Fruit fly (Drosophila melanogaster) whole organism, adult: ENCODE results near the gene Hml.

Experiments used
- CG14711 ChIP-seq: fragments of 200-800 bp; sonication (Bioruptor generic); optimal IDR thresholded peaks from 2 replicates; lab custom pipeline; 2018; ENCODE audit warnings: missing biosample characterization, mild to moderate bottlenecking, missing genetic modification characterization, moderate library complexity
- CG1620 ChIP-seq: fragments of 200-800 bp; sonication (Bioruptor generic); optimal IDR thresholded peaks from 2 replicates; lab custom pipeline; 2016; ENCODE audit warnings: missing biosample characterization, missing genetic modification characterization
- CG33017 ChIP-seq: fragments of 200-800 bp; sonication (Bioruptor generic); optimal IDR thresholded peaks from 2 replicates; lab custom pipeline; 2018; ENCODE audit warnings: missing biosample characterization, mild to moderate bottlenecking, missing genetic modification characterization, moderate library complexity
- CG5204 ChIP-seq: fragments of 200-800 bp; sonication (Bioruptor generic); optimal IDR thresholded peaks from 2 replicates; lab custom pipeline; 2016; ENCODE audit warnings: missing biosample characterization, missing genetic modification characterization
- CG7045 ChIP-seq: fragments of 200-800 bp; sonication (Bioruptor generic); optimal IDR thresholded peaks from 2 replicates; lab custom pipeline; 2017; ENCODE audit warnings: missing biosample characterization, mild to moderate bottlenecking, missing genetic modification characterization
- CG7101 ChIP-seq: fragments of 200-800 bp; sonication (Bioruptor generic); optimal IDR thresholded peaks from 2 replicates; lab custom pipeline; 2018; ENCODE audit warnings: missing biosample characterization, mild to moderate bottlenecking, missing genetic modification characterization, moderate library complexity
- Mnt ChIP-seq: fragments of 200-800 bp; sonication (Bioruptor generic); optimal IDR thresholded peaks from 2 replicates; lab custom pipeline; 2016; ENCODE audit warnings: missing biosample characterization, mild to moderate bottlenecking, missing genetic modification characterization
- cnc ChIP-seq, 2 experiments: fragments of >200 bp; optimal IDR thresholded peaks; 2 replicates each; lab custom pipeline; 2017
- ovo ChIP-seq: fragments of 200-800 bp; sonication (Bioruptor generic); optimal IDR thresholded peaks from 2 replicates; lab custom pipeline; 2016; ENCODE audit warnings: missing biosample characterization, missing genetic modification characterization
- pad ChIP-seq: fragments of 200-800 bp; sonication (Bioruptor generic); optimal IDR thresholded peaks from 3 replicates; lab custom pipeline; 2017; ENCODE audit warnings: missing biosample characterization, missing genetic modification characterization, mild to moderate bottlenecking, moderate library complexity, missing genetic modification reagents
- tj ChIP-seq: fragments of 200-800 bp; sonication (Bioruptor generic); optimal IDR thresholded peaks from 3 replicates; lab custom pipeline; 2017; ENCODE audit warnings: missing biosample characterization, mild to moderate bottlenecking, missing genetic modification characterization, moderate library complexity

DNA sequence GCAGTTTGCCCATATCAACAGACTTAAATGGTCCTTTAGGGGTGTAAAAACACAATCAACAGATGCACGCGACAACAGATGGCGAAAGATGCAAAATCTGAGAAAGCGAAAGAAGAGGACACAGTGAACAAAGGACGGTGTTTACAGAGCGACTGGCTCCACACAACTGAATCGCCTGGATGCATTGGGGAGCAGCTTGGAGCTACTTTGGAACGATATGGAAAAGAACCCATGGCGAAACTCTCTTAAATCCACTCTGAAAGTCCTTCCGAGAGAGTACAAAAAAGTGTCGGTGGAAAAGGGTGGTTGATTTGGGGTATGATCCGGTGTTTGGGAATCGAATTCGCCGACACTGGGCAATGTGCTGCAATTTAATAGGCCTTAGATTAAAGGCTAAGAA lies 5.1 kb upstream of the Hml start:
- TF ChIP-seq tj (GFP tag; lab: Kevin White, UChicago) (no peak), pad (GFP tag; lab: Kevin White, UChicago) (no peak), CG7045 (GFP tag; lab: Kevin White, UChicago) (no peak), CG7101 (tag; lab: Kevin White, UChicago) (no peak), Mnt (no peak), CG5204 (GFP tag; lab: Kevin White, UChicago) (no peak), CG14711 (tag; lab: Kevin White, UChicago) (no peak), CG33017 (tag; lab: Kevin White, UChicago) (no peak), ovo (GFP tag; lab: Kevin White, UChicago) (no peak), cnc (optimal IDR thresholded peaks at IDR 0.05; lab: Kevin White, UChicago) (no peak), CG1620 (GFP tag; lab: Kevin White, UChicago) (no peak)
